Worm (Caenorhabditis elegans): ENCODE measurements around the gene lea-1.

- TF ChIP-seq dao-5 (tag; optimal IDR thresholded peaks at IDR 0.05) (no peak), him-1 (tag; optimal IDR thresholded peaks at IDR 0.05) (peak; percentile 29), W03F9.2 (tag; optimal IDR thresholded peaks at IDR 0.05) (no peak)
These were observed 30.5 kb downstream of the lea-1 start for ce11 chrV:10042254-10042653.
